Fruit fly (Drosophila melanogaster): ENCODE results near the gene SKIP.

SKIP gene

dm6 chr3R:22267340-22267739, 133.7 kb downstream of the SKIP start:
- TF ChIP-seq CG5204 (GFP tag; optimal IDR thresholded peaks at IDR 0.05) = no peak
- no peak for TF ChIP-seq Crg-1 (GFP tag; optimal IDR thresholded peaks at IDR 0.05)
- TF ChIP-seq cnc (optimal IDR thresholded peaks at IDR 0.05) = no peak
- TF ChIP-seq kay (GFP tag; ENCODE audit: borderline replicate concordance) = no peak
- no peak for TF ChIP-seq CG14711 (tag; optimal IDR thresholded peaks at IDR 0.05)
- no peak for TF ChIP-seq CG7045 (GFP tag; optimal IDR thresholded peaks at IDR 0.05)
- no peak for TF ChIP-seq Mnt (GFP tag; optimal IDR thresholded peaks at IDR 0.05)
- TF ChIP-seq toe (GFP tag; optimal IDR thresholded peaks at IDR 0.05) = no peak
- TF ChIP-seq CG1620 (GFP tag; optimal IDR thresholded peaks at IDR 0.05) = no peak
- TF ChIP-seq CG12768 (GFP tag; optimal IDR thresholded peaks at IDR 0.05) = no peak
- TF ChIP-seq Hr96 (GFP tag; optimal IDR thresholded peaks at IDR 0.05) = no peak

- TF ChIP-seq CG7101 (tag; optimal IDR thresholded peaks at IDR 0.05) (no peak), CG12768 (GFP tag; optimal IDR thresholded peaks at IDR 0.05) (no peak), pad (GFP tag; optimal IDR thresholded peaks at IDR 0.05) (no peak), Clk (GFP tag; optimal IDR thresholded peaks at IDR 0.05) (no peak), tj (GFP tag; optimal IDR thresholded peaks at IDR 0.05) (no peak), CG1620 (GFP tag; optimal IDR thresholded peaks at IDR 0.05) (no peak), CG11617 (GFP tag; optimal IDR thresholded peaks at IDR 0.05) (no peak), CG5204 (GFP tag; optimal IDR thresholded peaks at IDR 0.05) (no peak), CG33017 (tag; optimal IDR thresholded peaks at IDR 0.05) (no peak), cic (GFP tag; optimal IDR thresholded peaks at IDR 0.05) (no peak), Hr96 (GFP tag; optimal IDR thresholded peaks at IDR 0.05) (no peak), ovo (GFP tag; optimal IDR thresholded peaks at IDR 0.05) (no peak), CG7045 (GFP tag; optimal IDR thresholded peaks at IDR 0.05) (no peak), bab1 (GFP tag; optimal IDR thresholded peaks at IDR 0.05) (no peak), cnc (optimal IDR thresholded peaks at IDR 0.05) (no peak), CG14711 (tag; optimal IDR thresholded peaks at IDR 0.05) (no peak), kay (GFP tag; ENCODE audit: borderline replicate concordance) (no peak), toe (GFP tag; optimal IDR thresholded peaks at IDR 0.05) (no peak), Mnt (GFP tag; optimal IDR thresholded peaks at IDR 0.05) (no peak)
Observed at dm6 chr3R:22268845-22269244, 135.2 kb downstream of the SKIP start.

dm6 chr3R:22269835-22270234, 136.2 kb downstream of the SKIP start:
- TF ChIP-seq CG12768 (GFP tag; optimal IDR thresholded peaks at IDR 0.05) (no peak), cnc (optimal IDR thresholded peaks at IDR 0.05) (no peak), kay (GFP tag; ENCODE audit: borderline replicate concordance) (no peak), CG14711 (tag; optimal IDR thresholded peaks at IDR 0.05) (no peak), bab1 (GFP tag; optimal IDR thresholded peaks at IDR 0.05) (no peak), Crg-1 (GFP tag; optimal IDR thresholded peaks at IDR 0.05) (no peak), CG11617 (GFP tag; optimal IDR thresholded peaks at IDR 0.05) (no peak), CG1620 (GFP tag; optimal IDR thresholded peaks at IDR 0.05) (no peak), tj (GFP tag; optimal IDR thresholded peaks at IDR 0.05) (no peak), ovo (GFP tag; optimal IDR thresholded peaks at IDR 0.05) (no peak), CG5204 (GFP tag; optimal IDR thresholded peaks at IDR 0.05) (no peak), cic (GFP tag; optimal IDR thresholded peaks at IDR 0.05) (no peak), Hr96 (GFP tag; optimal IDR thresholded peaks at IDR 0.05) (no peak), toe (GFP tag; optimal IDR thresholded peaks at IDR 0.05) (no peak), CG7045 (GFP tag; optimal IDR thresholded peaks at IDR 0.05) (no peak), CG33017 (tag; optimal IDR thresholded peaks at IDR 0.05) (no peak), Mnt (GFP tag; optimal IDR thresholded peaks at IDR 0.05) (no peak), CG7101 (tag; optimal IDR thresholded peaks at IDR 0.05) (no peak), pad (GFP tag; optimal IDR thresholded peaks at IDR 0.05) (no peak), Clk (GFP tag; optimal IDR thresholded peaks at IDR 0.05) (no peak)

- TF ChIP-seq Clk (GFP tag; optimal IDR thresholded peaks at IDR 0.05) (no peak), CG7101 (tag; optimal IDR thresholded peaks at IDR 0.05) (no peak), bab1 (GFP tag; optimal IDR thresholded peaks at IDR 0.05) (no peak), toe (GFP tag; optimal IDR thresholded peaks at IDR 0.05) (no peak), tj (GFP tag; optimal IDR thresholded peaks at IDR 0.05) (no peak), Mnt (GFP tag; optimal IDR thresholded peaks at IDR 0.05) (no peak), CG5204 (GFP tag; optimal IDR thresholded peaks at IDR 0.05) (no peak), kay (GFP tag; ENCODE audit: borderline replicate concordance) (no peak), CG11617 (GFP tag; optimal IDR thresholded peaks at IDR 0.05) (no peak), CG14711 (tag; optimal IDR thresholded peaks at IDR 0.05) (no peak), CG1620 (GFP tag; optimal IDR thresholded peaks at IDR 0.05) (no peak), Hr96 (GFP tag; optimal IDR thresholded peaks at IDR 0.05) (no peak)
Observed at dm6 chr3R:22272962-22273361, 139.3 kb downstream of the SKIP start.

- TF ChIP-seq Clk (GFP tag; optimal IDR thresholded peaks at IDR 0.05) (no peak), kay (GFP tag; ENCODE audit: borderline replicate concordance) (no peak), CG14711 (tag; optimal IDR thresholded peaks at IDR 0.05) (no peak), tj (GFP tag; optimal IDR thresholded peaks at IDR 0.05) (no peak), toe (GFP tag; optimal IDR thresholded peaks at IDR 0.05) (no peak), CG5204 (GFP tag; optimal IDR thresholded peaks at IDR 0.05) (no peak), CG33017 (tag; optimal IDR thresholded peaks at IDR 0.05) (no peak), CG1620 (GFP tag; optimal IDR thresholded peaks at IDR 0.05) (no peak), CG11617 (GFP tag; optimal IDR thresholded peaks at IDR 0.05) (no peak), cic (GFP tag; optimal IDR thresholded peaks at IDR 0.05) (no peak), ovo (GFP tag; optimal IDR thresholded peaks at IDR 0.05) (no peak), pad (GFP tag; optimal IDR thresholded peaks at IDR 0.05) (no peak), cnc (optimal IDR thresholded peaks at IDR 0.05) (no peak), Mnt (GFP tag; optimal IDR thresholded peaks at IDR 0.05) (no peak), CG12768 (GFP tag; optimal IDR thresholded peaks at IDR 0.05) (no peak), bab1 (GFP tag; optimal IDR thresholded peaks at IDR 0.05) (no peak), Crg-1 (GFP tag; optimal IDR thresholded peaks at IDR 0.05) (no peak)
Observed at dm6 chr3R:22287470-22287869, 153.8 kb downstream of the SKIP start.

- TF ChIP-seq Mnt (GFP tag; optimal IDR thresholded peaks at IDR 0.05) (no peak), CG33017 (tag; optimal IDR thresholded peaks at IDR 0.05) (no peak), CG14711 (tag; optimal IDR thresholded peaks at IDR 0.05) (no peak), kay (GFP tag; ENCODE audit: borderline replicate concordance) (no peak), CG1620 (GFP tag; optimal IDR thresholded peaks at IDR 0.05) (no peak), Clk (GFP tag; optimal IDR thresholded peaks at IDR 0.05) (no peak), CG11617 (GFP tag; optimal IDR thresholded peaks at IDR 0.05) (no peak), CG7101 (tag; optimal IDR thresholded peaks at IDR 0.05) (no peak), bab1 (GFP tag; optimal IDR thresholded peaks at IDR 0.05) (no peak), CG5204 (GFP tag; optimal IDR thresholded peaks at IDR 0.05) (no peak), ovo (GFP tag; optimal IDR thresholded peaks at IDR 0.05) (no peak), cic (GFP tag; optimal IDR thresholded peaks at IDR 0.05) (no peak), pad (GFP tag; optimal IDR thresholded peaks at IDR 0.05) (no peak), cnc (optimal IDR thresholded peaks at IDR 0.05) (no peak), Crg-1 (GFP tag; optimal IDR thresholded peaks at IDR 0.05) (no peak)
Observed at dm6 chr3R:22288305-22288704, 154.7 kb downstream of the SKIP start.
